Worm (Caenorhabditis elegans) whole organism, L3 larva: Measurements from ENCODE around the gene F43H9.4.

Experiments
- aly-2 ChIP-seq: fragments of 150-350 bp; optimal IDR thresholded peaks from 2 replicates; lab custom pipeline; 2014; ENCODE audit warnings: missing biosample characterization, missing genetic modification characterization
- fkh-2 ChIP-seq: fragments of 150-350 bp; optimal IDR thresholded peaks from 2 replicates; lab custom pipeline; 2014; ENCODE audit warnings: missing biosample characterization, missing genetic modification reagents, missing genetic modification characterization
- nhr-11 ChIP-seq: fragments of 150-350 bp; optimal IDR thresholded peaks from 2 replicates; lab custom pipeline; 2014; ENCODE audit warnings: missing biosample characterization, missing genetic modification characterization
- snpc-4 ChIP-seq: fragments of 150-350 bp; optimal IDR thresholded peaks from 2 replicates; lab custom pipeline; 2014; ENCODE audit warnings: missing biosample characterization, missing genetic modification characterization

DNA sequence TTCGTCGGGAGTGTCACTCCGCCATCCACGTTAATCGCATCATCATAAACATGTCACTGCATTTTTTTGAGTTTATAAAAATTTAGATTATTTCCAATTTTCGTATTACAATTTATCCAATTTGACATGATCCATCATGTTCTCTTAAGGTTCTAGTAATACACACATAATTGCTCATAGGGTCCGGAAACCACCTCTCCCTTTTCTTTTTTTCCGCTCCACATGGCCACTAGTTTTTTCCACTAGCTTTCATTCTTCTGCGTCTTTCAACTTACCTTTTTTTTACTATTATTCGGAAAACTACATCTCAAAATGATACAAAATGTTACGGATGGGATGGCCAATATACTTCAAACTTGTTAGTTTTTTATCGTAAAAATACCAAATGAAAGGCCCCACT is 40.6 kb upstream of the F43H9.4 start, which contains the start of gene Y97E10AL.1:
- TF ChIP-seq nhr-11 (no peak), fkh-2 (tag; lab: Kevin White, UChicago) (no peak), snpc-4 (no peak), aly-2 (tag; lab: Kevin White, UChicago) (no peak)
